Worm (Caenorhabditis elegans): Measurements from ENCODE around the gene T19D2.3.

The T19D2.3 gene

ce11 chrX:3911280-3911679 is 27.8 kb upstream of the T19D2.3 start, which contains the start of gene T22B2.5:
Gene T22B2.5 (minus strand): TSS chrX:3911380.
- TF ChIP-seq ztf-11 (tag; optimal IDR thresholded peaks at IDR 0.05) (no peak), ceh-16 (tag; optimal IDR thresholded peaks at IDR 0.05) (no peak), nhr-12 (tag; optimal IDR thresholded peaks at IDR 0.05) (no peak), pha-4 (tag; optimal IDR thresholded peaks at IDR 0.05) (no peak), ceh-28 (tag; optimal IDR thresholded peaks at IDR 0.05) (no peak), hmg-11 (tag; optimal IDR thresholded peaks at IDR 0.05) (no peak), nfya-1 (tag; optimal IDR thresholded peaks at IDR 0.05; ENCODE audit: insufficient read depth) (no peak), nhr-43 (tag; optimal IDR thresholded peaks at IDR 0.05; ENCODE audit: poor library complexity, severe bottlenecking) (no peak), ceh-9 (tag; optimal IDR thresholded peaks at IDR 0.05) (no peak), fkh-10 (GFP tag; optimal IDR thresholded peaks at IDR 0.05) (no peak), unc-62 (GFP tag; optimal IDR thresholded peaks at IDR 0.05) (no peak), nhr-28 (tag; optimal IDR thresholded peaks at IDR 0.05) (no peak), lin-39 (tag; optimal IDR thresholded peaks at IDR 0.05) (no peak), elt-3 (tag; optimal IDR thresholded peaks at IDR 0.05) (no peak), skn-1 (tag; optimal IDR thresholded peaks at IDR 0.05) (no peak), lsy-12 (tag; optimal IDR thresholded peaks at IDR 0.05) (no peak), ceh-82 (tag; optimal IDR thresholded peaks at IDR 0.05) (no peak), elt-1 (tag; optimal IDR thresholded peaks at IDR 0.05) (no peak)

ce11 chrX:3914273-3914672 is 24.8 kb upstream of the T19D2.3 start:
- TF ChIP-seq aly-2 (tag; optimal IDR thresholded peaks at IDR 0.05) (no peak), nhr-237 (tag; optimal IDR thresholded peaks at IDR 0.05) (no peak), nhr-23 (tag; optimal IDR thresholded peaks at IDR 0.05) (no peak), elt-3 (tag; optimal IDR thresholded peaks at IDR 0.05) (no peak), elt-1 (tag; optimal IDR thresholded peaks at IDR 0.05) (no peak), elt-2 (tag; optimal IDR thresholded peaks at IDR 0.05) (no peak), pha-4 (tag; optimal IDR thresholded peaks at IDR 0.05) (no peak), ceh-9 (tag; optimal IDR thresholded peaks at IDR 0.05) (no peak), ztf-11 (tag; optimal IDR thresholded peaks at IDR 0.05) (no peak), jun-1 (tag; optimal IDR thresholded peaks at IDR 0.05) (no peak), nhr-28 (tag; optimal IDR thresholded peaks at IDR 0.05) (no peak), fos-1 (tag; optimal IDR thresholded peaks at IDR 0.05) (no peak)

ce11 chrX:3915748-3916147 is 23.3 kb upstream of the T19D2.3 start, which contains the start of gene idpp-9:
Gene idpp-9 (minus strand): TSS chrX:3915848.
- TF ChIP-seq pha-4 (tag; optimal IDR thresholded peaks at IDR 0.05) (no peak), mdl-1 (tag; optimal IDR thresholded peaks at IDR 0.05) (no peak), sea-2 (GFP tag; optimal IDR thresholded peaks at IDR 0.05) (no peak), R02D3.7 (tag; optimal IDR thresholded peaks at IDR 0.05) (no peak), fkh-10 (GFP tag; optimal IDR thresholded peaks at IDR 0.05) (no peak), nhr-28 (tag; optimal IDR thresholded peaks at IDR 0.05) (no peak), unc-62 (GFP tag; optimal IDR thresholded peaks at IDR 0.05) (no peak), fos-1 (tag; optimal IDR thresholded peaks at IDR 0.05) (no peak), nhr-12 (tag; optimal IDR thresholded peaks at IDR 0.05) (no peak), eor-1 (tag; optimal IDR thresholded peaks at IDR 0.05) (no peak), nhr-67 (tag; optimal IDR thresholded peaks at IDR 0.05) (no peak), lin-39 (tag; optimal IDR thresholded peaks at IDR 0.05) (no peak), elt-2 (tag; optimal IDR thresholded peaks at IDR 0.05) (no peak), ztf-4 (tag; optimal IDR thresholded peaks at IDR 0.05) (no peak)

ce11 chrX:3917013-3917412 is 22.0 kb upstream of the T19D2.3 start, which contains the start of gene T22B2.3:
Gene T22B2.3 (plus strand): TSS chrX:3917313.
- no peak for TF ChIP-seq ztf-4 (tag; optimal IDR thresholded peaks at IDR 0.05)
- no peak for TF ChIP-seq skn-1 (tag; optimal IDR thresholded peaks at IDR 0.05)
- TF ChIP-seq elt-1 (tag; optimal IDR thresholded peaks at IDR 0.05), result no peak
- no peak for TF ChIP-seq egl-27 (tag; optimal IDR thresholded peaks at IDR 0.05)

ce11 chrX:3918182-3918581 is 20.9 kb upstream of the T19D2.3 start:
- TF ChIP-seq pha-4 (tag; optimal IDR thresholded peaks at IDR 0.05) (no peak), mdl-1 (tag; optimal IDR thresholded peaks at IDR 0.05) (no peak), ceh-82 (tag; optimal IDR thresholded peaks at IDR 0.05) (no peak), elt-1 (tag; optimal IDR thresholded peaks at IDR 0.05) (no peak), nhr-23 (tag; optimal IDR thresholded peaks at IDR 0.05) (no peak), eor-1 (tag; optimal IDR thresholded peaks at IDR 0.05) (no peak), ztf-11 (tag; optimal IDR thresholded peaks at IDR 0.05) (no peak), skn-1 (tag; optimal IDR thresholded peaks at IDR 0.05) (no peak), nhr-77 (tag; optimal IDR thresholded peaks at IDR 0.05) (no peak), daf-12 (tag; optimal IDR thresholded peaks at IDR 0.05) (no peak), tbx-2 (tag; optimal IDR thresholded peaks at IDR 0.05) (no peak), ZK546.5 (tag; optimal IDR thresholded peaks at IDR 0.05) (no peak), nhr-11 (tag; optimal IDR thresholded peaks at IDR 0.05) (no peak), nhr-76 (tag; optimal IDR thresholded peaks at IDR 0.05) (no peak), fkh-2 (tag; optimal IDR thresholded peaks at IDR 0.05) (no peak), lin-39 (tag; optimal IDR thresholded peaks at IDR 0.05) (no peak), lin-15B (tag; optimal IDR thresholded peaks at IDR 0.05) (no peak), snpc-4 (tag; optimal IDR thresholded peaks at IDR 0.05) (no peak), elt-2 (tag; optimal IDR thresholded peaks at IDR 0.05) (no peak), elt-3 (tag; optimal IDR thresholded peaks at IDR 0.05) (no peak)

Measured in whole organism, L3 larva.